ENCODE assay signal across 2 worm cellular contexts in genomic region chrIII:3839635-3840034, ce11.
A peak's percentile ranks its signal among the peaks of the same experiment; 100 is the strongest.
TF ChIP-seq lines count a peak whose summit lies in the region.

Gene cyp-25A3, minus strand, starts transcription at chrIII:3839735.

TF ChIP-seq in whole organism, L1 larva, 84 proteins besides CTCF, POLR2A, EP300 and RAD21:
- TF ChIP-seq ama-1 (optimal IDR thresholded peaks at IDR 0.05; lab: Kevin White, UChicago), result no peak
- peak; percentile 15 for TF ChIP-seq blmp-1 (tag; optimal IDR thresholded peaks at IDR 0.05; lab: Kevin White, UChicago)
- TF ChIP-seq Y116A8C.19 (tag; optimal IDR thresholded peaks at IDR 0.05; lab: Kevin White, UChicago; ENCODE audit: borderline replicate concordance), result no peak

TF ChIP-seq in whole organism, L4 larva, 104 proteins besides CTCF, POLR2A, EP300 and RAD21:
- peak; percentile 79 for TF ChIP-seq nhr-28 (tag; optimal IDR thresholded peaks at IDR 0.05; lab: Kevin White, UChicago)
- no peak for TF ChIP-seq T26A8.4 (GFP tag; IDR thresholded peaks at IDR 0.05; lab: Robert Waterston, UW)
- no peak for TF ChIP-seq dmd-8 (GFP tag; IDR thresholded peaks at IDR 0.05; lab: Robert Waterston, UW)

Comparison
In these comparisons a context has a peak if more than half of its experiments do, and no peak if none do; other contexts are left out.
1. Of the 29 proteins assayed by ChIP-seq in both whole organism, L4 larva and whole organism, L1 larva: peak only in whole organism, L4 larva: nhr-28; only in whole organism, L1 larva: none; in both: none; in neither: 28.